Worm (Caenorhabditis elegans): ENCODE data around the gene mon-2.

Gene mon-2

DNA sequence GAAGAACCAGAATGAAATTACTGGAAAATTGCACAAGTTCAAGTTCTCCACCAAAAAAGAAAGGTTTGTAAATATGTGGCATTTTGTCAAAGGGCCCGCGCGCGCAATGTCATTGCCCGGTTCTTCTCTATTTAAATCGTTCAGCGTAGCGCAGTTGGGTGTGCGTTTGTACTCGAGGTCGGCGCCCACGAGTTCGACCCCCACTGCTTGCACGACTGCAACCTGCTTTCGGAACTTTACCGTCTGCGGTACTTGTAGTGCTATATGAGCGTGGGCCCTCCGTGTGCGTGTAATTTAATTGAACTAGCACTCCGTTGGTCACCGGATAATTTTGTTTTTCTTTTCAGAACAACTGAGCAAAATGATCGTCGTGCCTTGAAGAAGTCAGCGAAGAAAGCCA is 10.1 kb upstream of the mon-2 start:
- TF ChIP-seq tra-4 (tag; optimal IDR thresholded peaks at IDR 0.05) (peak; percentile 67), ets-7 (tag; optimal IDR thresholded peaks at IDR 0.05) (peak; percentile 6), ama-1 (optimal IDR thresholded peaks at IDR 0.05) (no peak), tbx-11 (GFP tag; IDR thresholded peaks at IDR 0.05) (peak; percentile 66), pes-1 (GFP tag; IDR thresholded peaks at IDR 0.05) (peak; percentile 86), B0310.2 (tag; optimal IDR thresholded peaks at IDR 0.05) (peak; percentile 61), ceh-36 (tag; optimal IDR thresholded peaks at IDR 0.05) (peak; percentile 68), F13C5.2 (tag; optimal IDR thresholded peaks at IDR 0.05) (peak; percentile 68), scrt-1 (GFP tag; IDR thresholded peaks at IDR 0.05) (peak; percentile 84), hnd-1 (tag; optimal IDR thresholded peaks at IDR 0.05) (peak; percentile 12), tbx-37 (GFP tag; conservative IDR thresholded peaks at IDR 0.05) (0 out of 2 replicates have a peak, but pooled peaks have one; percentile 25), hmbx-1 (tag; optimal IDR thresholded peaks at IDR 0.05) (peak; percentile 29), ceh-13 (GFP tag; optimal IDR thresholded peaks at IDR 0.05) (peak; percentile 55), flt-1 (GFP tag; IDR thresholded peaks at IDR 0.05) (peak; percentile 66; the same call in 1 of the 2 replicates), aly-1 (tag; optimal IDR thresholded peaks at IDR 0.05) (peak; percentile 85), sea-1 (GFP tag; conservative IDR thresholded peaks at IDR 0.05) (peak; percentile 76), hmg-4 (GFP tag; optimal IDR thresholded peaks at IDR 0.05) (peak; percentile 74)

DNA sequence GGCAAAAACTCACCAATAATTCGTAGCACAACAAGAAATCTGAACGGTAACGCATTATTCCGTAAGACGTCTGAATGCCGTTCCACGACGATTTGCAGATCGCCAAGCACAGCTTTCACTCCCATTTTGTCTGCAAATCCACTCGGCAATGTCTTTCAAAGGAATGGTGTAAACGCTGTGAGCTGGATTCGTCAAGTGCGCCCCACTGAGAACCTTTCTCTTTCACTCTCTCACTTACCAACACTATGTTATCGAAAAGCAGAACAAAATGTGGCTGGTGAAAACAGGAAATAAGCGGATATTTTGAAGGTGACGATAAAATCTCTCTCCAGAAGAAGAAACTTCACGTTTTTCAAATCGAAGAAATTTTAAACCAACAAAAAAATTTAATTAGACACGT is 7.7 kb upstream of the mon-2 start:
- TF ChIP-seq ama-1 (optimal IDR thresholded peaks at IDR 0.05) (peak; percentile 39), pes-1 (GFP tag; IDR thresholded peaks at IDR 0.05) (no peak), hmg-4 (GFP tag; optimal IDR thresholded peaks at IDR 0.05) (no peak), scrt-1 (GFP tag; IDR thresholded peaks at IDR 0.05) (no peak), aly-1 (tag; optimal IDR thresholded peaks at IDR 0.05) (no peak)

DNA sequence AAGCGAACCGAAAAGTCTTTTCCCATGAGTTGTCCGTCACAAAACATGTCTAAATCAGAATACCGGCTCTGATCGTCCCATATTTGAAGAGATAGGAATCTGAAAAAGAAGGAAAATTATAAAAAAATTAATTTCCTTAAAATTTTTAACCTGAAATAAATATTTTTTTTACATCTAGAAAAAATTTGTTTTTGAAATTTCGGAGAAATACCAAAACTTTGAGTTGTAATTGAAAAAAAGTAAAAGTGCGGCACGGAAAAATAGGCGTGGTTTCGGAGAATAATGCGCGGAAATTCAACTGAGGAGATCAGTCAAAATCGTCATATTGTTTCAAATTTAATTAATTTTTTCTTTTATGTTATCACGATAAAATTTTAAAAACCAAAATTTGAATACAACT is 7.0 kb upstream of the mon-2 start, which contains the start of gene F11A10.6:
Gene F11A10.6, minus strand, starts transcription at position 101 of the 400 bp plus-strand sequence.
- no peak for TF ChIP-seq ceh-36 (tag; optimal IDR thresholded peaks at IDR 0.05)
- TF ChIP-seq pes-1 (GFP tag; IDR thresholded peaks at IDR 0.05): no peak
- TF ChIP-seq tbx-11 (GFP tag; IDR thresholded peaks at IDR 0.05): no peak
- TF ChIP-seq hnd-1 (tag; optimal IDR thresholded peaks at IDR 0.05): no peak
- no peak for TF ChIP-seq B0310.2 (tag; optimal IDR thresholded peaks at IDR 0.05)
- no peak for TF ChIP-seq sea-1 (GFP tag; conservative IDR thresholded peaks at IDR 0.05)
- no peak for TF ChIP-seq F13C5.2 (tag; optimal IDR thresholded peaks at IDR 0.05)
- no peak for TF ChIP-seq hmbx-1 (tag; optimal IDR thresholded peaks at IDR 0.05)
- no peak for TF ChIP-seq scrt-1 (GFP tag; IDR thresholded peaks at IDR 0.05)

DNA sequence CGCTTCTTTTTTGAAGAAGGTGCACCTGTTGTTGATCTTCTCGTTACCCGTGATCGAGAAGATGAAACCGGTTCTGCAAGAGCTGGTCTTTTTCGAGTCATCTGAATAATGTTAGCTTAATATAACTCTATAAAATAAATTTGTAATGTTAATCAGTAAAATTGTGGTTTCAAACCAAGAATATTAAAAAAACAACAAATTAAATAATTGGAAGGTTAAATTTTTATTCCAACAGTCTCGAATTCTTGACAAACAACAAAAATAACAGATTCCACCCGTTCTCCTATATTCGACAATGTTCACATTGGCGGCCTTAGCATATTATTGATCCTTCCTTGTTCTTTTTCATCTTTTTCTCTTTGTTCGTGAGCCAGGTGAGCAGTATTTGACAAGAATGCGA is 4.5 kb upstream of the mon-2 start, which contains the start of gene mig-32:
Gene mig-32, minus strand, starts transcription at position 101 of the 400 bp plus-strand sequence.
- TF ChIP-seq aly-1 (tag; optimal IDR thresholded peaks at IDR 0.05) (no peak), ama-1 (optimal IDR thresholded peaks at IDR 0.05) (no peak), hmbx-1 (tag; optimal IDR thresholded peaks at IDR 0.05) (no peak), B0310.2 (tag; optimal IDR thresholded peaks at IDR 0.05) (no peak), tbx-37 (GFP tag; conservative IDR thresholded peaks at IDR 0.05) (no peak), ets-7 (tag; optimal IDR thresholded peaks at IDR 0.05) (no peak), tbx-11 (GFP tag; IDR thresholded peaks at IDR 0.05) (no peak), hnd-1 (tag; optimal IDR thresholded peaks at IDR 0.05) (no peak), pes-1 (GFP tag; IDR thresholded peaks at IDR 0.05) (no peak), F13C5.2 (tag; optimal IDR thresholded peaks at IDR 0.05) (no peak), sea-1 (GFP tag; conservative IDR thresholded peaks at IDR 0.05) (no peak), tra-4 (tag; optimal IDR thresholded peaks at IDR 0.05) (no peak), flt-1 (GFP tag; IDR thresholded peaks at IDR 0.05) (no peak)

DNA sequence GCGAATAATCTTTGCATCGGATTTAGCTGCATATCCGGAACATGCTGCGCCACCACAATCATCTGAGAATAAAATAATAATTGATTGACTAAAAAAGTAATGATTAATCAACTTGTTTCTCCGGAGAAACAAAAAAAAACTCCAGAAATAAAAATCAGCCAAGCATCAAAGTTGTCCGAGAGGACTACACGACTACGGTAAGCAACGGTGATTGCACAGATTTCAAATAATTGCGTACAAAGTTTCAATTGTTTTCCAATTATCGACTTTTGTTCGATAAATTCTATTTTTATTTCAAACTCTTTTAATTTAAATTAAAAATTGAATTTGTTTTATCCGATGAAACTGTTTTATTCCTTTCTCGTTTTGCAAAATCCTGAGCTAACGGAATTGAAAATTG is 3.2 kb upstream of the mon-2 start, which contains the start of gene cpsf-4:
Gene cpsf-4, minus strand, starts transcription at position 62 of the 400 bp plus-strand sequence.
- TF ChIP-seq tra-4 (tag; optimal IDR thresholded peaks at IDR 0.05) (no peak), tbx-11 (GFP tag; IDR thresholded peaks at IDR 0.05) (no peak), aly-1 (tag; optimal IDR thresholded peaks at IDR 0.05) (no peak), ets-7 (tag; optimal IDR thresholded peaks at IDR 0.05) (no peak), hmbx-1 (tag; optimal IDR thresholded peaks at IDR 0.05) (no peak)

DNA sequence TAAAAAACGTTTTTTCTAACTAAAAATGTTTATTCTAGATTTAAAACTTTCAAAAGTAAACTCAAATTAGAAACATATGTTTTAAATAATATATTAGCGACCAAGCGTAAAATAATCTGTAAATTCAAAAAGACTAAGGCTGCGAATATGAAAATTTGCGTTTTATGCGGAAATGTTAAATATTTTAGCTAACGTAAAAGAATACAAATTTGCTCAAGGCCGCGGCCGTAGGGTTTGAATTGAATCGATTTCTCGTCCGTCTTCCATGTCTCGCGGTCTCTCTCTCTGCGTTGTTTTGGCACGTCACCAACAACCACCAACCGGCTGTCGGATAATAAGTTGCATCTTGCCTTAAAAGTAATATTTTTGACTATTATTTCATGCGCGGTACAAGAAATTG is 2.8 kb upstream of the mon-2 start, which contains the start of gene F11A10.5:
Gene F11A10.5, plus strand, starts transcription at position 301 of the 400 bp plus-strand sequence.
- TF ChIP-seq tbx-37 (GFP tag; conservative IDR thresholded peaks at IDR 0.05) (no peak), ets-7 (tag; optimal IDR thresholded peaks at IDR 0.05) (no peak), F13C5.2 (tag; optimal IDR thresholded peaks at IDR 0.05) (no peak), pes-1 (GFP tag; IDR thresholded peaks at IDR 0.05) (no peak), ama-1 (optimal IDR thresholded peaks at IDR 0.05) (no peak), hmbx-1 (tag; optimal IDR thresholded peaks at IDR 0.05) (no peak), B0310.2 (tag; optimal IDR thresholded peaks at IDR 0.05) (no peak), tra-4 (tag; optimal IDR thresholded peaks at IDR 0.05) (no peak), tbx-11 (GFP tag; IDR thresholded peaks at IDR 0.05) (no peak), ceh-13 (GFP tag; optimal IDR thresholded peaks at IDR 0.05) (no peak), scrt-1 (GFP tag; IDR thresholded peaks at IDR 0.05) (no peak), sea-1 (GFP tag; conservative IDR thresholded peaks at IDR 0.05) (no peak)

DNA sequence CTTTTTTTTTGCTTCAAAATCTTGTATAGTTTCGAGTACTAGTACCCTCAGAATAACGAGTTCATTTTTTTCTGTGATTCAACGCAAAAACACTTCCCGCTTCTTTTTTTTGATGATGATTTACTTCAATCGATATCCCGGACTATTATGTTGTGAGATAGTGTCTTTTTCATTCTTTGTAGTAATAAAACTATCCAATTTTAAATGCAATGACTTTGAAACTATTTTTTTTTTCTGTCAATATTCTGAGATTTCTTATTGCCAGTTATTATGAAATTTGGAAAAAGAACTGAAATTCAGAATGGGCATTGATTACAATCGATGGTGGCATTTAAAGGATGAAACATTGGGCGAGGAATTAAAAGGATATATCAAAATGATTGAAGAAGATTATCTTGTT is 9.0 kb downstream of the mon-2 start, which contains the start of gene M18.3:
Gene M18.3, plus strand, starts transcription at position 301 of the 400 bp plus-strand sequence.
- TF ChIP-seq hmg-4 (GFP tag; optimal IDR thresholded peaks at IDR 0.05) (no peak), sea-1 (GFP tag; conservative IDR thresholded peaks at IDR 0.05) (no peak), aly-1 (tag; optimal IDR thresholded peaks at IDR 0.05) (no peak), hmbx-1 (tag; optimal IDR thresholded peaks at IDR 0.05) (no peak), F13C5.2 (tag; optimal IDR thresholded peaks at IDR 0.05) (no peak)

DNA sequence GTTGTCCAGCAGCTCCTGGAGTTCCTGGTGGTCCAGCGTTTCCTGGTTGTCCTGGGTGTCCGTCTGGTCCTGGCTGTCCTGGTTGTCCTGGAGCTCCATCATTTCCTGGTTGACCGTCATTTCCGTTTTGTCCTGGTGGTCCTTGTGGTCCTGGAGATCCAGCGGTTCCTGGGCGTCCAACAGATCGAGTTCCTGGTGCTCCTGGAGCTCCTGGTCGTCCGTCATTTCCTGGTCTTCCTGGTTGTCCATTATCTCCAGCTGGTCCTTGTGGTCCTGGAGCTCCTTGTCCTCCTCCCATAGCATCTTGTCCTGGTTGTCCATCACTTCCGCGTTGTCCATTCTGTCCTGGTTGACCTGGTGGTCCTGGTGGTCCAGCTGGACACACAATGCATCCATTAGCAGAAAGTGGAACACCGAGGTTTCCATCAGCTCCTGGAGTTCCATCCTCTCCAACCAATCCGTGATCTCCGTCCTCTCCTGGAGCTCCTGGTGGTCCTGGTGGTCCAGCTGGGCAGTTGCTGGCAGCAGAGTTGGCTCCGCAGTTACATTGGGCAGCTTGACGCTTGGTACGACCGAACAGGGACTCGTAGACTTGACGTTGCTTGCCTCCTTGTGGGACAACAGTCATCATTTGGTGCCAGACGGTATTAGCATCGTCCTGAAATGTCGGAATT is 12.5 kb downstream of the mon-2 start:
- TF ChIP-seq pes-1 (GFP tag; IDR thresholded peaks at IDR 0.05): no peak
- TF ChIP-seq aly-1 (tag; optimal IDR thresholded peaks at IDR 0.05): no peak
- TF ChIP-seq hmg-4 (GFP tag; optimal IDR thresholded peaks at IDR 0.05): no peak
- no peak for TF ChIP-seq sea-1 (GFP tag; conservative IDR thresholded peaks at IDR 0.05)
- TF ChIP-seq tra-4 (tag; optimal IDR thresholded peaks at IDR 0.05): no peak
- no peak for TF ChIP-seq B0310.2 (tag; optimal IDR thresholded peaks at IDR 0.05)
- no peak for TF ChIP-seq hmbx-1 (tag; optimal IDR thresholded peaks at IDR 0.05)
- TF ChIP-seq tbx-37 (GFP tag; conservative IDR thresholded peaks at IDR 0.05): no peak
- TF ChIP-seq ceh-36 (tag; optimal IDR thresholded peaks at IDR 0.05): no peak
- no peak for TF ChIP-seq ama-1 (optimal IDR thresholded peaks at IDR 0.05)
- TF ChIP-seq tbx-11 (GFP tag; IDR thresholded peaks at IDR 0.05): no peak
- no peak for TF ChIP-seq ceh-13 (GFP tag; optimal IDR thresholded peaks at IDR 0.05)
- TF ChIP-seq hnd-1 (tag; optimal IDR thresholded peaks at IDR 0.05): no peak
- TF ChIP-seq flt-1 (GFP tag; IDR thresholded peaks at IDR 0.05): no peak
- no peak for TF ChIP-seq ets-7 (tag; optimal IDR thresholded peaks at IDR 0.05)
- no peak for TF ChIP-seq F13C5.2 (tag; optimal IDR thresholded peaks at IDR 0.05)
- TF ChIP-seq scrt-1 (GFP tag; IDR thresholded peaks at IDR 0.05): no peak
